Worm (Caenorhabditis elegans): ENCODE data around the gene col-124.

Gene col-124

DNA sequence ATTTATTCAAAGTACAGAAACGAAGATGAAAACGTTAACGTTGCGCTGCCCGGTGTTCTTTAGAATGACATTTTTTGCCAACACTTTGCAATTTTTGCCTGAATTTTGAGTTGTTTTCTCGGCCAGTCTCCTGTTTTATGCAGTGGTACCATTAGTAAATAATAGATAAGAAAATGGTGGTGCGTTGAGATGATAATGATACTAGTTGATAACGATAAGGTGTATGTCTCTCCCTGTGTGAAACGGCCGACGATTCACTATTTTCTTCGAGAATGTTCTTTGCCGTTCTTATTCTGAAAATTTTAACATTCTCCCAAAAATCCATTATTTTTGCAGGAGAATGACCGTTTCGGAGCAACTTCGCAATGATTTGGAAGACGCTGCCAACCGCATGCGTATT, 27.0 kb downstream of the col-124 start, which contains the start of gene tkt-1:
Gene tkt-1 (plus strand): TSS at position 337 of the 400 bp plus-strand sequence.
- TF ChIP-seq nhr-23 (tag; optimal IDR thresholded peaks at IDR 0.05) (no peak), sma-9 (GFP tag; optimal IDR thresholded peaks at IDR 0.05) (peak; percentile 28), sma-9 (tag; optimal IDR thresholded peaks at IDR 0.05) (no peak), crh-2 (tag; optimal IDR thresholded peaks at IDR 0.05) (peak; percentile 81), fos-1 (tag; optimal IDR thresholded peaks at IDR 0.05) (peak; percentile 79), unc-39 (tag; optimal IDR thresholded peaks at IDR 0.05) (no peak)

DNA sequence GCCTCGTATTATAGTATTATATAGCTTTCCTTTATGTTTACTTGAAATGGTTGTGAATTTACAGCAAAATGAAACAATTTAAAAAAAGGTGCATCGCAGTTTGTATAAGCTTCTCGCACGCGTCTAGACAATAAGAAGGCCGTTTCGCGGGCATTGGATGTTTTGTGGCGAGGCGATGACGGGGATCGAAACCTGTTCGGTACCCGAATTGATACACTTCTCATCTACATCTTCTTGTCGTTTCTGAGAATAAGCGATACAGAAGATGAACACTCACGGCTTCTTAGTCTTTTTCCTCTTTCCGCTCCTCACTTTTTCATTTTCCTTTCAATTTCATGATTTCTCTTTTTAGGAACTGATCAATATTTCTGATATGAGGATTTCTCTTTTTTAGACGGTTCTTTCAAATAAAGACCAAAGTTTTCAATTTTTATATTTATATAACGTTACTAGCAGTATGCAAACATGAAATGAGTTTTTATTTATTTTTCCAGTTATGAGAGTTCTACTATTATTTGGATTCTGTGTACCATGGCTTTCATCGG, 29.5 kb downstream of the col-124 start, which contains the start of gene F01G10.10:
Gene F01G10.10 (plus strand): TSS at position 495 of the 545 bp plus-strand sequence.
- TF ChIP-seq unc-39 (tag; optimal IDR thresholded peaks at IDR 0.05) (no peak), ztf-11 (tag; optimal IDR thresholded peaks at IDR 0.05) (no peak), nhr-23 (tag; optimal IDR thresholded peaks at IDR 0.05) (no peak), nhr-12 (tag; optimal IDR thresholded peaks at IDR 0.05) (no peak), nhr-25 (tag; optimal IDR thresholded peaks at IDR 0.05) (peak; percentile 45), egl-27 (tag; optimal IDR thresholded peaks at IDR 0.05) (no peak), peb-1 (tag; optimal IDR thresholded peaks at IDR 0.05) (no peak), nhr-237 (tag; optimal IDR thresholded peaks at IDR 0.05) (no peak), zag-1 (tag; optimal IDR thresholded peaks at IDR 0.05) (no peak), unc-62 (GFP tag; optimal IDR thresholded peaks at IDR 0.05) (no peak), R02D3.7 (tag; optimal IDR thresholded peaks at IDR 0.05) (no peak), mbf-1 (tag; optimal IDR thresholded peaks at IDR 0.05) (no peak), lin-39 (tag; optimal IDR thresholded peaks at IDR 0.05) (no peak), sma-3 (GFP tag; optimal IDR thresholded peaks at IDR 0.05) (peak; percentile 26), crh-2 (tag; optimal IDR thresholded peaks at IDR 0.05) (peak; percentile 61), C34F6.9 (tag; optimal IDR thresholded peaks at IDR 0.05) (no peak), elt-1 (tag; optimal IDR thresholded peaks at IDR 0.05) (no peak), blmp-1 (tag; optimal IDR thresholded peaks at IDR 0.05; ENCODE audit: insufficient read depth) (peak; percentile 77), nhr-21 (tag; optimal IDR thresholded peaks at IDR 0.05) (no peak), ztf-4 (tag; optimal IDR thresholded peaks at IDR 0.05) (no peak), mdl-1 (tag; optimal IDR thresholded peaks at IDR 0.05) (no peak), snpc-4 (tag; optimal IDR thresholded peaks at IDR 0.05) (no peak), ztf-1 (GFP tag; conservative IDR thresholded peaks at IDR 0.05) (no peak), dmd-4 (tag; optimal IDR thresholded peaks at IDR 0.05) (no peak), nhr-11 (tag; optimal IDR thresholded peaks at IDR 0.05) (no peak), skn-1 (tag; optimal IDR thresholded peaks at IDR 0.05) (no peak), fos-1 (tag; optimal IDR thresholded peaks at IDR 0.05) (no peak), lsy-2 (tag; optimal IDR thresholded peaks at IDR 0.05) (peak in 1 of 2 experiments; percentile 36), nhr-77 (tag; optimal IDR thresholded peaks at IDR 0.05) (no peak), lin-13 (GFP tag; optimal IDR thresholded peaks at IDR 0.05) (no peak), gmeb-1 (tag; optimal IDR thresholded peaks at IDR 0.05) (no peak)

DNA sequence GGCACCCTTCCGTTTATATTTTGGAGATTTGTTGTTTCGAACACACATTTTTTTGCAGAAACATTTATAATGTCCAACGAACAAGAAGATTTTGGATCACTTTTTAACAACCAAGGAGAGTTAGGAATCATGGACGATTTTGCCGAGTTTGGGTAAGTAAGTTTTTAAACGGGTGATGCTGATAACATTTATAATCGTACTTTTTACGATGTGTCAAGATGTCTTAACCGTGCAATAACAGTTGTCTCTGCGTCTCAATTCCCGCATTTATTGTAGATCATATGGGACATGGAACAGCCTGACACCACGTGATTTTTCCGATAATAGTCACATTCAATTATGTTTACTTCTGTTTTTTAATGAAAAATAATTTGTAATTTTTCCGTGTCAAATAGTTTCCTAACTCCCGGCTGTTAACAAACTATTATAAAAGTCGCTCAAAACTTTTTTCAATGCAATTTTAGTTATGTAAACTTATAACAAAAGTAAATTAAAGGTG, 34.4 kb downstream of the col-124 start, which contains the start of gene daf-14:
Gene daf-14 (plus strand): TSS at position 51 of the 499 bp plus-strand sequence.
- TF ChIP-seq crh-2 (tag; optimal IDR thresholded peaks at IDR 0.05) (peak; percentile 60), elt-1 (tag; optimal IDR thresholded peaks at IDR 0.05) (no peak), gmeb-1 (tag; optimal IDR thresholded peaks at IDR 0.05) (peak; percentile 21), sma-3 (GFP tag; optimal IDR thresholded peaks at IDR 0.05) (peak; percentile 61), snpc-4 (tag; optimal IDR thresholded peaks at IDR 0.05) (no peak), sma-9 (GFP tag; optimal IDR thresholded peaks at IDR 0.05) (peak; percentile 81), sma-9 (tag; optimal IDR thresholded peaks at IDR 0.05) (no peak), ceh-82 (tag; optimal IDR thresholded peaks at IDR 0.05) (no peak)

DNA sequence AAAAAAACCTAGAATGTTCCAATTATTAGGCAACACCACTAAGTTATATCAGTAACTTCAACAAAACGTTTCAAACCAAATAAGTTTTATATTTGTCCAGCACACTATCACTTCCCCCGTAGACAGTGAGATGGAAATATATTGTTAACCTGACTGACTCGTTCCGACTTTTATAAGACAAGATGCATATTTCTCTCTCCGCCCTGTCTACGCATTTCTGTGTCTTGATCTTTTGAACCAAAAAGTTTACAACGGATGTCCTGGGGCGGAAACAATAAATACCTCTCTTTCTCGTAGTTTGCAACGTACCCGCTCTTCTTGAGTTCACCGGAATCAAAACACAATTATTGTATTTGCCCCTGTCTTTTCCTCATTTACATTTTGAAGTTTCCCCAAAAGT, 35.0 kb downstream of the col-124 start:
- TF ChIP-seq nhr-21 (tag; optimal IDR thresholded peaks at IDR 0.05) (peak; percentile 8), crh-2 (tag; optimal IDR thresholded peaks at IDR 0.05) (peak; percentile 24), nhr-11 (tag; optimal IDR thresholded peaks at IDR 0.05) (no peak), unc-55 (GFP tag; optimal IDR thresholded peaks at IDR 0.05) (no peak), sma-9 (GFP tag; optimal IDR thresholded peaks at IDR 0.05) (peak; percentile 30), sma-9 (tag; optimal IDR thresholded peaks at IDR 0.05) (no peak), Y55F3AM.14 (GFP tag; optimal IDR thresholded peaks at IDR 0.05) (no peak)
